Fruit fly (Drosophila melanogaster) whole organism, embryonic: ENCODE results near the gene CG1273.

Experiments used
- CG10543 ChIP-seq: fragments of 200-800 bp; sonication (Bioruptor generic); optimal IDR thresholded peaks from 3 replicates; lab custom pipeline; 2017; ENCODE audit warnings: missing biosample characterization, mild to moderate bottlenecking, missing genetic modification characterization, moderate library complexity
- CG14441 ChIP-seq: fragments of 200-800 bp; sonication (Bioruptor generic); IDR thresholded peaks from 2 replicates; pipeline ENCODE4 v1.3.6; 2022; ENCODE audit warnings: missing biosample characterization, missing genetic modification characterization
- CG15479 ChIP-seq: fragments of 200-800 bp; sonication (Bioruptor generic); optimal IDR thresholded peaks from 3 replicates; lab custom pipeline; 2019; ENCODE audit warnings: missing biosample characterization, mild to moderate bottlenecking, missing genetic modification characterization, moderate library complexity
- CG2199 ChIP-seq: fragments of 200-800 bp; sonication (Bioruptor generic); IDR thresholded peaks from 3 replicates; pipeline ENCODE4 v1.3.6; 2022; ENCODE audit warnings: missing biosample characterization, missing genetic modification characterization
- CG31365 ChIP-seq: fragments of 200-800 bp; sonication (Bioruptor generic); optimal IDR thresholded peaks from 2 replicates; lab custom pipeline; 2018; ENCODE audit warnings: missing biosample characterization, mild to moderate bottlenecking, missing genetic modification characterization
- CG34376 ChIP-seq: fragments of 200-800 bp; sonication (Bioruptor generic); optimal IDR thresholded peaks from 2 replicates; lab custom pipeline; 2018; ENCODE audit warnings: missing biosample characterization, mild to moderate bottlenecking, missing genetic modification characterization
- CG3838 ChIP-seq: fragments of 200-800 bp; sonication (Bioruptor generic); optimal IDR thresholded peaks from 3 replicates; lab custom pipeline; 2016; ENCODE audit warnings: missing biosample characterization, missing genetic modification characterization
- CG5180 ChIP-seq: fragments of 200-800 bp; sonication (Bioruptor generic); optimal IDR thresholded peaks from 3 replicates; lab custom pipeline; 2017; ENCODE audit warnings: missing biosample characterization, missing genetic modification characterization, mild to moderate bottlenecking, moderate library complexity, missing genetic modification reagents
- CG6272 ChIP-seq: fragments of 200-800 bp; sonication (Bioruptor generic); IDR thresholded peaks from 2 replicates; pipeline ENCODE4 v1.3.6; 2022; ENCODE audit warnings: missing biosample characterization, missing genetic modification characterization
- CG6813 ChIP-seq: fragments of 200-800 bp; sonication (Bioruptor generic); optimal IDR thresholded peaks from 2 replicates; lab custom pipeline; 2017; ENCODE audit warnings: missing biosample characterization, missing genetic modification characterization, mild to moderate bottlenecking, moderate library complexity, missing genetic modification reagents
- CG7745 ChIP-seq: fragments of 200-800 bp; sonication (Bioruptor generic); optimal IDR thresholded peaks from 2 replicates; lab custom pipeline; 2018; ENCODE audit warnings: missing biosample characterization, mild to moderate bottlenecking, missing genetic modification characterization, moderate library complexity
- CG8924 ChIP-seq: fragments of 200-800 bp; optimal IDR thresholded peaks from 3 replicates; lab custom pipeline; 2019; ENCODE audit warnings: missing biosample characterization, mild to moderate bottlenecking, missing genetic modification characterization, moderate library complexity
- Chrac-16 ChIP-seq: fragments of 200-800 bp; sonication (Bioruptor generic); optimal IDR thresholded peaks from 3 replicates; lab custom pipeline; 2016; ENCODE audit warnings: missing biosample characterization, missing genetic modification characterization
- Deaf1 ChIP-seq: fragments of 200-800 bp; optimal IDR thresholded peaks from 3 replicates; lab custom pipeline; 2019; ENCODE audit warnings: missing biosample characterization, mild to moderate bottlenecking, missing genetic modification characterization, moderate library complexity
- Elba2 ChIP-seq: fragments of 200-800 bp; sonication (Bioruptor generic); optimal IDR thresholded peaks from 3 replicates; lab custom pipeline; 2016; ENCODE audit warnings: missing biosample characterization, missing genetic modification characterization
- HLH3B ChIP-seq: fragments of 200-800 bp; sonication (Bioruptor generic); IDR thresholded peaks from 2 replicates; pipeline ENCODE4 v1.3.6; 2022; ENCODE audit warnings: missing biosample characterization, missing genetic modification characterization
- HLHmδ ChIP-seq: fragments of 200-800 bp; sonication (Bioruptor generic); optimal IDR thresholded peaks from 2 replicates; lab custom pipeline; 2018; ENCODE audit warnings: missing biosample characterization, mild to moderate bottlenecking, missing genetic modification characterization, moderate library complexity
- HmgZ ChIP-seq: fragments of 200-800 bp; sonication (Bioruptor generic); optimal IDR thresholded peaks from 2 replicates; lab custom pipeline; 2018; ENCODE audit warnings: missing biosample characterization, mild to moderate bottlenecking, missing genetic modification characterization
- Hmr ChIP-seq: fragments of 200-800 bp; sonication (Bioruptor generic); optimal IDR thresholded peaks from 3 replicates; lab custom pipeline; 2017; ENCODE audit warnings: mild to moderate bottlenecking, missing biosample characterization, missing genetic modification reagents, missing genetic modification characterization
- Nf-YB ChIP-seq: fragments of 200-800 bp; sonication (Bioruptor generic); optimal IDR thresholded peaks from 3 replicates; lab custom pipeline; 2019; ENCODE audit warnings: missing biosample characterization, mild to moderate bottlenecking, missing genetic modification characterization, moderate library complexity
- Nf-YC ChIP-seq: fragments of 200-800 bp; optimal IDR thresholded peaks from 3 replicates; lab custom pipeline; 2019; ENCODE audit warnings: missing biosample characterization, mild to moderate bottlenecking, missing genetic modification characterization, moderate library complexity
- NfI ChIP-seq: fragments of 200-800 bp; sonication (Bioruptor generic); optimal IDR thresholded peaks from 3 replicates; lab custom pipeline; 2018; ENCODE audit warnings: missing biosample characterization, mild to moderate bottlenecking, missing genetic modification characterization, moderate library complexity
- Ssrp ChIP-seq: fragments of 200-800 bp; sonication (Bioruptor generic); optimal IDR thresholded peaks from 2 replicates; lab custom pipeline; 2018; ENCODE audit warnings: missing biosample characterization, mild to moderate bottlenecking, missing genetic modification characterization, moderate library complexity
- Xbp1 ChIP-seq: fragments of 200-800 bp; sonication (Bioruptor generic); optimal IDR thresholded peaks from 3 replicates; lab custom pipeline; 2016; ENCODE audit warnings: missing biosample characterization, mild to moderate bottlenecking, missing genetic modification characterization
- abd-A ChIP-seq: fragments of 200-800 bp; sonication (Bioruptor generic); optimal IDR thresholded peaks from 3 replicates; lab custom pipeline; 2019; ENCODE audit warnings: missing biosample characterization, mild to moderate bottlenecking, missing genetic modification characterization, moderate library complexity
- ara ChIP-seq: fragments of 200-800 bp; sonication (Bioruptor generic); IDR thresholded peaks from 2 replicates; pipeline ENCODE4 v1.3.6; 2022; ENCODE audit warnings: missing biosample characterization, missing genetic modification characterization
- cato ChIP-seq: fragments of 200-800 bp; sonication (Bioruptor generic); optimal IDR thresholded peaks from 2 replicates; lab custom pipeline; 2016; ENCODE audit warnings: missing biosample characterization, missing genetic modification characterization, borderline replicate concordance
- caup ChIP-seq: fragments of 200-800 bp; sonication (Bioruptor generic); optimal IDR thresholded peaks from 3 replicates; lab custom pipeline; 2017; ENCODE audit warnings: missing biosample characterization, mild to moderate bottlenecking, missing genetic modification characterization, moderate library complexity; ENCODE audit not compliant: severe bottlenecking
- cg ChIP-seq: fragments of 200-800 bp; sonication (Bioruptor generic); optimal IDR thresholded peaks from 3 replicates; lab custom pipeline; 2019; ENCODE audit warnings: missing biosample characterization, mild to moderate bottlenecking, missing genetic modification characterization, moderate library complexity
- chinmo ChIP-seq: fragments of 200-800 bp; sonication (Bioruptor generic); IDR thresholded peaks from 4 replicates; pipeline ENCODE4 v1.3.6; 2022; ENCODE audit warnings: missing biosample characterization, missing genetic modification characterization; ENCODE audit not compliant: partially characterized antibody
- ci ChIP-seq: fragments of 200-800 bp; sonication (Bioruptor generic); IDR thresholded peaks from 3 replicates; pipeline ENCODE4 v1.3.6; 2022; ENCODE audit warnings: missing biosample characterization, missing genetic modification characterization
- crc ChIP-seq: fragments of 200-800 bp; sonication (Bioruptor generic); optimal IDR thresholded peaks from 2 replicates; lab custom pipeline; 2016; ENCODE audit warnings: missing biosample characterization, missing genetic modification characterization
- crp ChIP-seq, 2 experiments: fragments of 200-800 bp; sonication (Bioruptor generic); optimal IDR thresholded peaks; 2 replicates in 1 of 2; 3 replicates in 1 of 2; lab custom pipeline; 2017; ENCODE audit warnings: missing biosample characterization in 2 of 2, missing genetic modification characterization in 2 of 2, mild to moderate bottlenecking in 1 of 2, moderate library complexity in 1 of 2
- cwo ChIP-seq: fragments of 200-800 bp; sonication (Bioruptor generic); optimal IDR thresholded peaks from 3 replicates; lab custom pipeline; 2017; ENCODE audit warnings: missing biosample characterization, missing genetic modification characterization, mild to moderate bottlenecking, moderate library complexity, missing genetic modification reagents
- grn ChIP-seq: fragments of 200-800 bp; sonication (Bioruptor generic); optimal IDR thresholded peaks from 3 replicates; lab custom pipeline; 2017; ENCODE audit warnings: missing biosample characterization, missing genetic modification characterization
- klu ChIP-seq: fragments of 200-800 bp; sonication (Bioruptor generic); IDR thresholded peaks from 2 replicates; pipeline ENCODE4 v1.3.6; 2022; ENCODE audit warnings: missing biosample characterization, missing genetic modification characterization
- lmd ChIP-seq: fragments of 200-800 bp; sonication (Bioruptor generic); IDR thresholded peaks from 2 replicates; pipeline ENCODE4 v1.3.6; 2022; ENCODE audit warnings: missing biosample characterization, missing genetic modification characterization
- lola ChIP-seq, 3 experiments: fragments of >200 bp in 2 of 3; fragments of 200-800 bp in 1 of 3; sonication (Bioruptor generic) in 1 of 3; optimal IDR thresholded peaks; 2 replicates each; lab custom pipeline; 2017 to 2019; ENCODE audit warnings: missing biosample characterization in 3 of 3, missing genetic modification characterization in 3 of 3, mild to moderate bottlenecking in 1 of 3, moderate library complexity in 1 of 3
- luna ChIP-seq: fragments of 200-800 bp; sonication (Bioruptor generic); optimal IDR thresholded peaks from 2 replicates; lab custom pipeline; 2016; ENCODE audit warnings: missing biosample characterization, missing genetic modification characterization
- nerfin-1 ChIP-seq: fragments of 200-800 bp; sonication (Bioruptor generic); optimal IDR thresholded peaks from 3 replicates; lab custom pipeline; 2019; ENCODE audit warnings: missing biosample characterization, mild to moderate bottlenecking, missing genetic modification characterization, moderate library complexity
- oc ChIP-seq: fragments of 200-800 bp; sonication (Bioruptor generic); optimal IDR thresholded peaks from 2 replicates; lab custom pipeline; 2018; ENCODE audit warnings: missing biosample characterization, mild to moderate bottlenecking, missing genetic modification characterization, moderate library complexity
- peb ChIP-seq: fragments of 200-800 bp; sonication (Bioruptor generic); IDR thresholded peaks from 2 replicates; pipeline ENCODE4 v1.3.6; 2022; ENCODE audit warnings: missing biosample characterization, missing genetic modification characterization
- pros ChIP-seq: fragments of 200-800 bp; sonication (Bioruptor generic); optimal IDR thresholded peaks from 3 replicates; lab custom pipeline; 2019; ENCODE audit warnings: missing biosample characterization, mild to moderate bottlenecking, missing genetic modification characterization, moderate library complexity
- salm ChIP-seq: fragments of 200-800 bp; sonication (Bioruptor generic); optimal IDR thresholded peaks from 2 replicates; lab custom pipeline; 2018; ENCODE audit warnings: missing biosample characterization, mild to moderate bottlenecking, missing genetic modification characterization
- tap ChIP-seq: fragments of 200-800 bp; optimal IDR thresholded peaks from 3 replicates; lab custom pipeline; 2019; ENCODE audit warnings: missing biosample characterization, mild to moderate bottlenecking, missing genetic modification characterization, moderate library complexity
- twi ChIP-seq: fragments of 200-800 bp; optimal IDR thresholded peaks from 2 replicates; lab custom pipeline; 2019; ENCODE audit warnings: missing biosample characterization, mild to moderate bottlenecking, missing genetic modification characterization, moderate library complexity
- unc-4 ChIP-seq: fragments of 200-800 bp; sonication (Bioruptor generic); IDR thresholded peaks from 2 replicates; pipeline ENCODE4 v1.3.6; 2022; ENCODE audit warnings: missing biosample characterization, missing genetic modification characterization; ENCODE audit not compliant: partially characterized antibody
- zen2 ChIP-seq: fragments of 200-800 bp; sonication (Bioruptor generic); IDR thresholded peaks from 3 replicates; pipeline ENCODE4 v1.3.6; 2022; ENCODE audit warnings: missing biosample characterization, missing genetic modification characterization; ENCODE audit not compliant: partially characterized antibody
- zf30C ChIP-seq: fragments of 200-800 bp; sonication (Bioruptor generic); optimal IDR thresholded peaks from 3 replicates; lab custom pipeline; 2018; ENCODE audit warnings: missing biosample characterization, mild to moderate bottlenecking, missing genetic modification characterization

The CG1273 gene

DNA sequence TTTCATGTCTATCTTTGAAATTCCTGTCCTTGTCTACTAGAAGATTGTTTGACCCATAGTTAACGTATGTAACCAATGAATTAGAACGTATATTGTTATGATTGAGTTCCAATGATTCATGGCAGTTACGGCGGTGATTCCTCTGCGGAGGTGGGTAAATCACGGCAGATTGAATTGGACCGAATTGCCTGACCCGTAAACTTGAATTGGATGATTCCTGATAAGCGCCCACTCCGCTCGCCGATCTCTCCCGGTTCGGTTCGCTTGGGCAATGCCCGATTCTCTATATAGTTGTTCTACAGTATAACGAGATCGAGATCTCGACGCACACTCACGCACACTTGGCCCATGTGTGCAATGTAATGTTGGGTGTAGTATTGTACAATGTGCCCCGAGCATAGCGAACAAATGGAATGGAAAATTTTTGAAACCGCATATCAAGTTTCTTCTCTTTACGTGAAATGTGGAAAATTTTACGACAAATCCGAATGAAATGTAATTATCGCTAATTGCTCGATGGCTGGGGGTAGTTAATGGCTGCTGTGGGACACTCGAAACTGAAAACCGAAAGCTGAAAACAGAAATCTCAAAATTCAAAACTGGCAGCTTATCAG is 32.0 kb upstream of the CG1273 start (continued):
- TF ChIP-seq Hmr (GFP tag; lab: Kevin White, UChicago) (no peak), NfI (no peak), Ssrp (tag; lab: Kevin White, UChicago) (no peak), CG3838 (GFP tag; lab: Kevin White, UChicago) (no peak), ara (GFP tag; lab: Robert Waterston, UW) (0 out of 2 replicates have a peak, but pooled peaks have one; percentile 5), twi (tag; lab: Kevin White, UChicago) (peak; percentile 71), unc-4 (GFP tag; lab: Robert Waterston, UW) (no peak), CG14441 (GFP tag; lab: Robert Waterston, UW) (0 out of 2 replicates have a peak, but pooled peaks have one; percentile 5), CG8924 (no peak), HLH3B (GFP tag; lab: Robert Waterston, UW) (0 out of 2 replicates have a peak, but pooled peaks have one; percentile 8), cato (no peak), lola (GFP tag; optimal IDR thresholded peaks at IDR 0.05; lab: Kevin White, UChicago) (no peak), chinmo (GFP tag; lab: Robert Waterston, UW) (0 out of 4 replicates have a peak, but pooled peaks have one; percentile 15), nerfin-1 (no peak), abd-A (peak; percentile 8), CG34376 (peak; percentile 86), klu (no peak), CG31365 (no peak), Elba2 (no peak), salm (tag; lab: Kevin White, UChicago) (no peak), cg (peak; percentile 36), ci (GFP tag; lab: Robert Waterston, UW) (0 out of 3 replicates have a peak, but pooled peaks have one; percentile 21), zen2 (GFP tag; lab: Robert Waterston, UW) (no peak), tap (tag; lab: Kevin White, UChicago) (no peak), luna (GFP tag; lab: Kevin White, UChicago) (no peak), Xbp1 (no peak), caup (GFP tag; lab: Kevin White, UChicago) (no peak), lmd (GFP tag; lab: Robert Waterston, UW) (no peak), CG7745 (tag; lab: Kevin White, UChicago) (no peak), grn (peak; percentile 15)

DNA sequence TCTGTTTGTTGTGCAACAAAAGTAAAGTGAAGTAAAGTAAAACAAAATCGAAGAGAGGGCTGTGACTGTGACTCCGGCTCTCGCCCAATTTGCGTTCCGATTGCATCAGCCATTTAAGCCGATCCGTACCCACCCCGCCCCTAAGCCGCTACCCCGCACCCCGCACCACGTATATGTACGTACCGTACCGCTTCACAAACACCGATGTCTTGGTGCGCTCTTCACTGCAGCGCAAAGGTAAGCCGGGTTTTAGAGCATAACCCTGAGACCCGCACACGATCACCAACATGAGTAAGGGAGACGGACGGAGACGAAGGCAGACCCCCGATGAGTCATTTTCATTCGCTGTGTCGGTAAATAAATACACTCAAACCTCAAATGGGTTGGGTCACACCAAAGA is 31.3 kb upstream of the CG1273 start:
- peak; percentile 28 for TF ChIP-seq CG6813 (GFP tag; lab: Kevin White, UChicago)
- no peak for TF ChIP-seq crp (GFP tag; optimal IDR thresholded peaks at IDR 0.05; lab: Kevin White, UChicago)
- TF ChIP-seq CG10543 (GFP tag; lab: Kevin White, UChicago) = peak; percentile 11
- peak; percentile 98 for TF ChIP-seq oc (tag; lab: Kevin White, UChicago)
- TF ChIP-seq pros (GFP tag; lab: Kevin White, UChicago) = peak; percentile 94
- peak; percentile 61; the same call in 1 of the 3 replicates for TF ChIP-seq CG2199 (GFP tag; lab: Robert Waterston, UW)
- 0 out of 2 replicates have a peak, but pooled peaks have one; percentile 32 for TF ChIP-seq CG6272 (GFP tag; lab: Robert Waterston, UW)
- peak; percentile 43 for TF ChIP-seq Deaf1 (tag; lab: Kevin White, UChicago)
- no peak for TF ChIP-seq ara (GFP tag; lab: Robert Waterston, UW)
- TF ChIP-seq HLHmδ (GFP tag; lab: Kevin White, UChicago) = peak; percentile 53
- TF ChIP-seq Chrac-16 (GFP tag; lab: Kevin White, UChicago) = no peak
- peak; percentile 3 for TF ChIP-seq Nf-YC
- TF ChIP-seq crc (GFP tag; lab: Kevin White, UChicago) = no peak
- TF ChIP-seq CG5180 (GFP tag; lab: Kevin White, UChicago) = peak; percentile 32
- TF ChIP-seq cwo (GFP tag; lab: Kevin White, UChicago) = no peak
- peak; percentile 62 for TF ChIP-seq Nf-YB (GFP tag; lab: Kevin White, UChicago)
- peak; percentile 64 for TF ChIP-seq CG15479 (GFP tag; lab: Kevin White, UChicago)
- TF ChIP-seq peb (GFP tag; lab: Robert Waterston, UW) = peak; percentile 30; the same call in 1 of the 2 replicates
- TF ChIP-seq zf30C (GFP tag; lab: Kevin White, UChicago) = peak; percentile 39
- no peak for TF ChIP-seq HmgZ (tag; lab: Kevin White, UChicago)
- TF ChIP-seq grn = peak; percentile 24
